Worm (Caenorhabditis elegans): ENCODE data around the gene Y81G3A.4.

Y81G3A.4 gene

DNA sequence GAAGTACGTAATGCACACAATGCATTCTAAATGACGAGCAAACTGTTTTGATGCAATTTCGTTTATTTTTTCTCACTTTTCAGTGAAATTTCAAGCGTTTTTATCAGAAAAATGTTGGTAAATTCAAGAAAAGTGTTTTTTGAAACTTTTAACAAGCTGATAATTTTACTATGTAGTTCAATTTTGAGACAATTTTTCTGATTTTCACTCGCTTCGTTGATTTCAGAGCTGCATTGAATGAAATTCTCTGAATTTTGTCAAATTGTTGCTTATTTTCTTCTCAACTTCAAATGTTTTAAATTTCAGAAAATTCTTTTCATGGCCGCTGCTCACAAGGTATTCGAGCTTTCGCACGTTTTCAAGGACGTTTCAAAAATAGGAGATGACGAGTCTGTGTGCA, 31.5 kb downstream of the Y81G3A.4 start, which contains the start of gene bath-45:
bath-45 (plus strand) TSS at position 301 of the 400 bp plus-strand sequence.
- TF ChIP-seq rbr-2 (tag; optimal IDR thresholded peaks at IDR 0.05) = no peak
- no peak for TF ChIP-seq tra-1 (GFP tag; IDR thresholded peaks at IDR 0.05)
- no peak for TF ChIP-seq nhr-102 (tag; optimal IDR thresholded peaks at IDR 0.05)
- TF ChIP-seq lim-7 (GFP tag; IDR thresholded peaks at IDR 0.05) = no peak

DNA sequence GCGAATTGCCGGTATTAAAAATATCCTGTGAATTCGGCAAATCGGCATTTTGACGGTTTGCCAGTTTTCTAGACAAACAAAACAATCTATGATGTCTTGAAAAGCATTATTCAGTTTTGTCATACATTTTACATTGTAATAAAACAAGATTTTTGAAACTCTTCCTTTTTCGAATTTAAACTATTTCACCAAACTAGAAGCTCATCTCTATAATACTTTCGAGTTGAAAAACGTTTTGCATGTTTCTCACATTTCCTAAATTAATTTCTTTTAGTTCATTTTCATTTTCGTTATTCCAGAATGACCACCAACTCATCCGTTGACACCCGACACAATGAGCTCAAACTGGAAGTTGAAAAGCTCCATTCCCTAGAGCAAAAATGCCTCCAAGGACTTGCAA, 38.4 kb downstream of the Y81G3A.4 start, which contains the start of gene F29C12.6:
F29C12.6 (plus strand) TSS at position 301 of the 400 bp plus-strand sequence.
- TF ChIP-seq mdl-1 (tag; optimal IDR thresholded peaks at IDR 0.05) = no peak

DNA sequence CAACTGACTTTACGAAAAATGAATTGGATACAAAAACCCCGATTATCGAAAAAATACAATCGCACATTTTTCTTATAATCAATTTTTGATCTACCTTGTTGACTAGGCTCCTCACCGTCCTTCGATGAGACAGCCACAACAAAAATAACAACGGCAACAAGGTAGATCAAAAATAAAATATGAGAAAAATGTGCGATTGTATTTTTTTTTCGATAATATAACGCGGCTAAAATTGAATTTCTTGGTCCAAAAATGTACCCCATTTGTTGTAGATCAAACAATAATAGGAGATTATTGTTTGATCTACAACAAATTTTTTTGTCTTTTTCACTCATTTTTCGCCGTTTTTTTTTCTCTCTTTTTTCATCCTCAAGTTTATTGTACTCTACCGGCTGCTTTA, 39.4 kb downstream of the Y81G3A.4 start:
- TF ChIP-seq unc-62 (GFP tag; optimal IDR thresholded peaks at IDR 0.05 in 1 of 2) (no peak), unc-62 (tag; optimal IDR thresholded peaks at IDR 0.05) (no peak), ctbp-1 (GFP tag; IDR thresholded peaks at IDR 0.05) (no peak), lsy-2 (tag; optimal IDR thresholded peaks at IDR 0.05) (no peak), ZK337.2 (GFP tag; IDR thresholded peaks at IDR 0.05) (no peak), mes-2 (tag; optimal IDR thresholded peaks at IDR 0.05; ENCODE audit: poor library complexity, severe bottlenecking) (no peak), daf-8 (GFP tag; IDR thresholded peaks at IDR 0.05) (no peak), D1046.2 (GFP tag; IDR thresholded peaks at IDR 0.05) (no peak), Y75B8A.6 (GFP tag; IDR thresholded peaks at IDR 0.05) (no peak), ztf-7 (tag; optimal IDR thresholded peaks at IDR 0.05) (no peak), nhr-6 (tag; optimal IDR thresholded peaks at IDR 0.05) (no peak), aly-2 (tag; optimal IDR thresholded peaks at IDR 0.05) (no peak), madf-5 (GFP tag; IDR thresholded peaks at IDR 0.05) (no peak)

DNA sequence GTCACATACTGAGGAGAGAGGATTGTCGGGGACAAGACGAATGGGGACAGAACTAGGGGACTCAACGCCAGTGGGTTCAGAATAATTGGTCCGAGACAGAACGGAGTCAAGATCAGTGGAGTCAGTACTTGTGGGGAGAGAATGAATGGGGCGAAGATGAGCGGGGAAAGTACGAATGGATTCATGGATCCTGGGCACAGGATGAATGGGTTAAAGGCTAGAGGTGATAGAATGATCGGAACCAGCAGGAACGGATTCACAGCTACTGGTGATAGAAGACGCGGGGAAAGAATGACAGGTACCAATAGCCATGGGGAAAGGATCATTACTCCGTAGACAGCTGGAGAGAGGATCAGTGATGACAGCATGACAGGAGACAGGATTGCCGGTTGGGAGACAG, 48.4 kb downstream of the Y81G3A.4 start:
- no peak for TF ChIP-seq dpl-1 (GFP tag; optimal IDR thresholded peaks at IDR 0.05)
- TF ChIP-seq unc-62 (GFP tag; optimal IDR thresholded peaks at IDR 0.05 in 1 of 2) = peak in 1 of 2 experiments; percentile 68
- no peak for TF ChIP-seq unc-62 (tag; optimal IDR thresholded peaks at IDR 0.05)
- no peak for TF ChIP-seq hif-1 (tag; optimal IDR thresholded peaks at IDR 0.05)
- TF ChIP-seq lin-1 (GFP tag; IDR thresholded peaks at IDR 0.05) = no peak
- TF ChIP-seq nhr-42 (GFP tag; IDR thresholded peaks at IDR 0.05) = 0 out of 2 replicates have a peak, but pooled peaks have one; percentile 7
- TF ChIP-seq aly-2 (tag; optimal IDR thresholded peaks at IDR 0.05) = no peak
- no peak for TF ChIP-seq mes-2 (tag; optimal IDR thresholded peaks at IDR 0.05; ENCODE audit: poor library complexity, severe bottlenecking)
- TF ChIP-seq set-16 (GFP tag; IDR thresholded peaks at IDR 0.05) = no peak

DNA sequence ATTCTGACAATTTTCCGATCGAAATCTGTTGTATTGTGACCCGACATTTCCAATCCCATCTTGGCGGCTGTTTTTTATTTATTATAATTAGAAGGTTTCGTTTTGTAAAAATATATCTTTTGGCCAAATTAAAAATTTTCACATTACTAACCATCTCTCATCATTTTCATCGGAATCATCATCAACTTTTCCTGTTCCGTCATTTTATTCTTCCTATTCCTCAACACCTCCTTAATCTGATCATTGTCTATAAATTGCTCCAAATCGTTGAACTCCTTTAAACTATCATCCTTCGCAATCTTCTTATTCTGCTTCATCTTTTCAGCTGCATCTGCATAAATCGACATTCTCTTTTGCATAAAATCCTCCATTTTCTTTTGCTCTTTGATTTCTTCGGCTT, 51.1 kb downstream of the Y81G3A.4 start:
- TF ChIP-seq egl-27 (tag; optimal IDR thresholded peaks at IDR 0.05) = no peak
- TF ChIP-seq unc-62 (GFP tag; optimal IDR thresholded peaks at IDR 0.05 in 1 of 2) = peak in 1 of 2 experiments; percentile 92
- TF ChIP-seq unc-62 (tag; optimal IDR thresholded peaks at IDR 0.05) = no peak

Measured in whole organism, L4 larva.